Worm (Caenorhabditis elegans) whole organism, L2 larva: ENCODE results near the gene rpl-28.

Source experiments
- F13H6.1 ChIP-seq: sonication (generic microtip); optimal IDR thresholded peaks from 2 replicates; lab custom pipeline; 2016; ENCODE audit warnings: missing genetic modification characterization, missing compliant biosample characterization
- R02D3.7 ChIP-seq: fragments of 150-350 bp; optimal IDR thresholded peaks from 2 replicates; lab custom pipeline; 2014; ENCODE audit warnings: missing biosample characterization, missing genetic modification characterization
- Y55F3AM.14 ChIP-seq: fragments of 200-800 bp; sonication (Bioruptor generic); optimal IDR thresholded peaks from 2 replicates; lab custom pipeline; 2018; ENCODE audit warnings: mild to moderate bottlenecking, missing genetic modification characterization, missing compliant biosample characterization
- ZK546.5 ChIP-seq: sonication (generic microtip); optimal IDR thresholded peaks from 2 replicates; lab custom pipeline; 2017; ENCODE audit warnings: missing biosample characterization, missing genetic modification characterization
- aly-2 ChIP-seq: fragments of 150-350 bp; optimal IDR thresholded peaks from 2 replicates; lab custom pipeline; 2014; ENCODE audit warnings: missing biosample characterization, missing genetic modification characterization
- ama-1 ChIP-seq: fragments of 150-350 bp; optimal IDR thresholded peaks from 2 replicates; lab custom pipeline; 2018; ENCODE audit warnings: inconsistent platforms
- ceh-16 ChIP-seq: fragments of 150-350 bp; optimal IDR thresholded peaks from 2 replicates; lab custom pipeline; 2014; ENCODE audit warnings: missing biosample characterization, missing genetic modification characterization
- ceh-82 ChIP-seq: fragments of 150-350 bp; optimal IDR thresholded peaks from 2 replicates; lab custom pipeline; 2014; ENCODE audit warnings: missing biosample characterization, missing genetic modification characterization
- crh-2 ChIP-seq: sonication (generic microtip); optimal IDR thresholded peaks from 2 replicates; lab custom pipeline; 2017; ENCODE audit warnings: missing biosample characterization, missing genetic modification characterization
- dmd-4 ChIP-seq: sonication (generic microtip); optimal IDR thresholded peaks from 2 replicates; lab custom pipeline; 2017; ENCODE audit warnings: missing biosample characterization, missing genetic modification characterization
- egl-27 ChIP-seq: sonication (generic microtip); optimal IDR thresholded peaks from 3 replicates; lab custom pipeline; 2017; ENCODE audit warnings: missing biosample characterization, missing genetic modification reagents, missing genetic modification characterization
- elt-1 ChIP-seq: fragments of 150-350 bp; optimal IDR thresholded peaks from 2 replicates; lab custom pipeline; 2014; ENCODE audit warnings: missing biosample characterization, missing genetic modification characterization
- elt-3 ChIP-seq: sonication (generic microtip); optimal IDR thresholded peaks from 2 replicates; lab custom pipeline; 2017; ENCODE audit warnings: missing biosample characterization, missing genetic modification characterization
- fos-1 ChIP-seq: fragments of 150-350 bp; optimal IDR thresholded peaks from 2 replicates; lab custom pipeline; 2014; ENCODE audit warnings: missing biosample characterization, missing genetic modification characterization
- gmeb-1 ChIP-seq: fragments of 150-350 bp; optimal IDR thresholded peaks from 2 replicates; lab custom pipeline; 2014; ENCODE audit warnings: missing biosample characterization, missing genetic modification characterization
- lin-11 ChIP-seq: fragments of 150-350 bp; sonication (generic microtip); optimal IDR thresholded peaks from 2 replicates; lab custom pipeline; 2014; ENCODE audit warnings: missing biosample characterization, missing genetic modification characterization, inconsistent platforms, mixed read lengths
- lin-13 ChIP-seq: fragments of 150-350 bp; optimal IDR thresholded peaks from 2 replicates; lab custom pipeline; 2014; ENCODE audit warnings: missing biosample characterization, missing genetic modification reagents, missing genetic modification characterization
- lin-39 ChIP-seq: fragments of 150-350 bp; optimal IDR thresholded peaks from 2 replicates; lab custom pipeline; 2014; ENCODE audit warnings: missing biosample characterization, missing genetic modification reagents, missing genetic modification characterization
- lsy-2 ChIP-seq, 2 experiments: fragments of 150-350 bp in 1 of 2; sonication (generic microtip) in 1 of 2; optimal IDR thresholded peaks; 2 replicates each; lab custom pipeline; 2014 to 2017; ENCODE audit warnings: missing biosample characterization in 2 of 2, missing genetic modification characterization in 2 of 2
- mab-5 ChIP-seq: fragments of 150-350 bp; optimal IDR thresholded peaks from 2 replicates; lab custom pipeline; 2014; ENCODE audit warnings: missing biosample characterization, missing genetic modification characterization
- mbf-1 ChIP-seq: sonication (generic microtip); optimal IDR thresholded peaks from 2 replicates; lab custom pipeline; 2017; ENCODE audit warnings: missing biosample characterization, missing genetic modification characterization
- mdl-1 ChIP-seq, 2 experiments: fragments of 150-350 bp in 1 of 2; sonication (generic microtip) in 1 of 2; optimal IDR thresholded peaks; 2 replicates each; lab custom pipeline; 2017; ENCODE audit warnings: missing biosample characterization in 2 of 2, missing genetic modification characterization in 2 of 2
- nhr-10 ChIP-seq: sonication (generic microtip); optimal IDR thresholded peaks from 2 replicates; lab custom pipeline; 2017; ENCODE audit warnings: missing biosample characterization, missing genetic modification characterization
- nhr-11 ChIP-seq: fragments of 150-350 bp; optimal IDR thresholded peaks from 2 replicates; lab custom pipeline; 2014; ENCODE audit warnings: missing biosample characterization, missing genetic modification characterization
- nhr-12 ChIP-seq: fragments of 150-350 bp; optimal IDR thresholded peaks from 2 replicates; lab custom pipeline; 2014; ENCODE audit warnings: missing biosample characterization, missing genetic modification characterization
- nhr-129 ChIP-seq: fragments of 150-350 bp; optimal IDR thresholded peaks from 2 replicates; lab custom pipeline; 2014; ENCODE audit warnings: missing biosample characterization, missing genetic modification characterization
- nhr-21 ChIP-seq: fragments of 150-350 bp; optimal IDR thresholded peaks from 2 replicates; lab custom pipeline; 2014; ENCODE audit warnings: missing biosample characterization, missing genetic modification characterization
- nhr-23 ChIP-seq: fragments of 150-350 bp; optimal IDR thresholded peaks from 2 replicates; lab custom pipeline; 2014; ENCODE audit warnings: missing biosample characterization, missing genetic modification reagents, missing genetic modification characterization
- nhr-237 ChIP-seq: fragments of 150-350 bp; optimal IDR thresholded peaks from 2 replicates; lab custom pipeline; 2014; ENCODE audit warnings: missing biosample characterization, missing genetic modification characterization
- nhr-25 ChIP-seq: fragments of 150-350 bp; sonication (generic microtip); optimal IDR thresholded peaks from 3 replicates; lab custom pipeline; 2014; ENCODE audit warnings: missing biosample characterization, missing genetic modification characterization
- nhr-77 ChIP-seq: fragments of 150-350 bp; optimal IDR thresholded peaks from 2 replicates; lab custom pipeline; 2014; ENCODE audit warnings: missing biosample characterization, missing genetic modification characterization
- peb-1 ChIP-seq: fragments of 150-350 bp; optimal IDR thresholded peaks from 2 replicates; lab custom pipeline; 2014; ENCODE audit warnings: missing biosample characterization, missing genetic modification characterization
- sem-4 ChIP-seq: fragments of 150-350 bp; optimal IDR thresholded peaks from 2 replicates; lab custom pipeline; 2014; ENCODE audit warnings: missing biosample characterization, missing genetic modification reagents, missing genetic modification characterization
- sma-3 ChIP-seq: sonication (generic microtip); optimal IDR thresholded peaks from 2 replicates; lab custom pipeline; 2016; ENCODE audit warnings: missing genetic modification reagents, missing genetic modification characterization, missing compliant biosample characterization
- sma-9 ChIP-seq, 2 experiments: fragments of 150-350 bp in 1 of 2; sonication (generic microtip) in 1 of 2; optimal IDR thresholded peaks; 2 replicates each; lab custom pipeline; 2014 to 2016; ENCODE audit warnings: missing genetic modification characterization in 2 of 2, mild to moderate bottlenecking in 1 of 2, missing biosample characterization in 1 of 2, missing compliant biosample characterization in 1 of 2, missing genetic modification reagents in 1 of 2, moderate library complexity in 1 of 2
- snpc-4 ChIP-seq: fragments of 150-350 bp; optimal IDR thresholded peaks from 2 replicates; lab custom pipeline; 2014; ENCODE audit warnings: missing biosample characterization, missing genetic modification characterization
- unc-39 ChIP-seq: fragments of 150-350 bp; optimal IDR thresholded peaks from 2 replicates; lab custom pipeline; 2014; ENCODE audit warnings: missing biosample characterization, missing genetic modification characterization
- unc-55 ChIP-seq: fragments of 150-350 bp; sonication (generic microtip); optimal IDR thresholded peaks from 3 replicates; lab custom pipeline; 2014; ENCODE audit warnings: missing biosample characterization, missing genetic modification reagents, missing genetic modification characterization
- unc-62 ChIP-seq: fragments of 150-350 bp; optimal IDR thresholded peaks from 2 replicates; lab custom pipeline; 2014; ENCODE audit warnings: missing biosample characterization, missing genetic modification reagents, missing genetic modification characterization
- ztf-1 ChIP-seq: fragments of 200-800 bp; sonication (Bioruptor generic); conservative IDR thresholded peaks from 2 replicates; pipeline ENCODE4 v1.3.6; 2022; ENCODE audit warnings: missing genetic modification characterization, missing compliant biosample characterization
- ztf-11 ChIP-seq: sonication (generic microtip); optimal IDR thresholded peaks from 2 replicates; lab custom pipeline; 2017; ENCODE audit warnings: missing biosample characterization, missing genetic modification characterization

The rpl-28 gene

ce11 chrV:12718622-12719021, 9.3 kb downstream of the rpl-28 start, which contains the start of gene str-181:
str-181 (minus strand) TSS chrV:12718722.
- no peak for TF ChIP-seq egl-27
- no peak for TF ChIP-seq snpc-4
- TF ChIP-seq ztf-11 (tag; lab: Kevin White, UChicago): no peak
- TF ChIP-seq lsy-2 (tag; optimal IDR thresholded peaks at IDR 0.05; lab: Kevin White, UChicago): no peak
- no peak for TF ChIP-seq nhr-12 (tag; lab: Kevin White, UChicago)
- no peak for TF ChIP-seq nhr-10 (tag; lab: Kevin White, UChicago)
- TF ChIP-seq F13H6.1 (tag; lab: Kevin White, UChicago): no peak
- no peak for TF ChIP-seq ZK546.5
- no peak for TF ChIP-seq nhr-21 (tag; lab: Kevin White, UChicago)
- TF ChIP-seq sma-9 (GFP tag; optimal IDR thresholded peaks at IDR 0.05; lab: Kevin White, UChicago): no peak
- no peak for TF ChIP-seq sma-9 (tag; optimal IDR thresholded peaks at IDR 0.05; lab: Kevin White, UChicago)
- TF ChIP-seq lin-39 (tag; lab: Kevin White, UChicago): no peak
- TF ChIP-seq nhr-23 (tag; lab: Kevin White, UChicago): no peak
- TF ChIP-seq dmd-4: no peak
- no peak for TF ChIP-seq ceh-82 (tag; lab: Kevin White, UChicago)
- TF ChIP-seq crh-2 (tag; lab: Kevin White, UChicago): no peak
- TF ChIP-seq, all 48 proteins: peak for 0

ce11 chrV:12716447-12716846, 11.5 kb downstream of the rpl-28 start, which contains the start of gene str-178:
str-178 (minus strand) TSS chrV:12716547.
- TF ChIP-seq nhr-21 (tag; lab: Kevin White, UChicago) (no peak), lin-39 (tag; lab: Kevin White, UChicago) (no peak), F13H6.1 (tag; lab: Kevin White, UChicago) (no peak), lin-11 (tag; lab: Kevin White, UChicago) (no peak), egl-27 (no peak), nhr-237 (tag; lab: Kevin White, UChicago) (no peak), nhr-11 (tag; lab: Kevin White, UChicago) (no peak)

ce11 chrV:12714120-12714519, 13.8 kb downstream of the rpl-28 start, which contains the start of gene R11D1.4:
R11D1.4 (minus strand) TSS chrV:12714220.
- TF ChIP-seq gmeb-1 (tag; lab: Kevin White, UChicago): no peak
- TF ChIP-seq ztf-1: no peak
- no peak for TF ChIP-seq nhr-77
- TF ChIP-seq mdl-1 (tag; optimal IDR thresholded peaks at IDR 0.05; lab: Kevin White, UChicago): no peak
- no peak for TF ChIP-seq sem-4 (tag; lab: Kevin White, UChicago)
- no peak for TF ChIP-seq ceh-16 (tag; lab: Kevin White, UChicago)
- no peak for TF ChIP-seq nhr-237 (tag; lab: Kevin White, UChicago)
- TF ChIP-seq aly-2: no peak
- TF ChIP-seq elt-1 (tag; lab: Kevin White, UChicago): no peak
- TF ChIP-seq lin-13 (GFP tag; lab: Kevin White, UChicago): no peak
- no peak for TF ChIP-seq ceh-82 (tag; lab: Kevin White, UChicago)
- no peak for TF ChIP-seq peb-1 (tag; lab: Kevin White, UChicago)
- no peak for TF ChIP-seq unc-39 (tag; lab: Kevin White, UChicago)

DNA sequence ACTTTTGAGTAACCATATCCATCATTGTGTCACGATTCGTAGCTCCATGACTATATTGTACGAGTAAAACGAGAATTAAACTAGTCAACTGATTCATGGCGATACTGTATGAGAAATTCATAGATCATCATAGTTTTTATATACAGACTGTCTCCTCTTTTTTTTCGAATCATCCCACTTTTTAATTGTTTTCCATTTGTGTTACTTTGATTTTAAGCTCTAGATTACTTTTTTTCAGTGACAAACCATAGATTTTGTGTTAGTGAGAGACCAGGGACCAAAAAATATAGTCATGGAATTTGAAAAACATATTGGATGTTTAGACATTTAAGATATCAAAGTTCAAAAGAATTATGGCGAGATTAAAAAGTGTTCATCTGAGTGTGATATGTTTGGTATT, 15.9 kb downstream of the rpl-28 start, which contains the start of gene R11D1.3:
TSS of gene R11D1.3 (minus strand) at position 101 of the 400 bp plus-strand sequence.
- no peak for TF ChIP-seq peb-1 (tag; lab: Kevin White, UChicago)

- no peak for TF ChIP-seq unc-55
- no peak for TF ChIP-seq nhr-12 (tag; lab: Kevin White, UChicago)
- TF ChIP-seq ZK546.5: no peak
- no peak for TF ChIP-seq mab-5 (tag; lab: Kevin White, UChicago)
- TF ChIP-seq lin-11 (tag; lab: Kevin White, UChicago): no peak
- TF ChIP-seq aly-2: no peak
- TF ChIP-seq mbf-1 (tag; lab: Kevin White, UChicago): no peak
These were observed 19.6 kb downstream of the rpl-28 start, which contains the start of gene R11D1.2 for ce11 chrV:12708305-12708704. R11D1.2 (plus strand) TSS chrV:12708605.

ce11 chrV:12706511-12706910, 21.4 kb downstream of the rpl-28 start:
- no peak for TF ChIP-seq elt-3 (tag; lab: Kevin White, UChicago)
- no peak for TF ChIP-seq nhr-129 (tag; lab: Kevin White, UChicago)
- no peak for TF ChIP-seq nhr-10 (tag; lab: Kevin White, UChicago)
- TF ChIP-seq snpc-4: no peak
- no peak for TF ChIP-seq mbf-1 (tag; lab: Kevin White, UChicago)
- no peak for TF ChIP-seq R02D3.7 (tag; lab: Kevin White, UChicago)
- TF ChIP-seq nhr-11 (tag; lab: Kevin White, UChicago): no peak
- no peak for TF ChIP-seq Y55F3AM.14
- TF ChIP-seq ama-1 (lab: Kevin White, UChicago): no peak
- no peak for TF ChIP-seq nhr-25 (tag; lab: Kevin White, UChicago)
- TF ChIP-seq aly-2: no peak
- TF ChIP-seq unc-62 (GFP tag; lab: Kevin White, UChicago): no peak
- TF ChIP-seq lin-39 (tag; lab: Kevin White, UChicago): no peak
- no peak for TF ChIP-seq elt-1 (tag; lab: Kevin White, UChicago)
- no peak for TF ChIP-seq ceh-16 (tag; lab: Kevin White, UChicago)
- TF ChIP-seq sma-3 (GFP tag; lab: Kevin White, UChicago): no peak
- TF ChIP-seq fos-1 (tag; lab: Kevin White, UChicago): no peak
- TF ChIP-seq nhr-237 (tag; lab: Kevin White, UChicago): no peak
- TF ChIP-seq gmeb-1 (tag; lab: Kevin White, UChicago): no peak
- TF ChIP-seq nhr-23 (tag; lab: Kevin White, UChicago): no peak
